Worm (Caenorhabditis elegans) whole organism, young adult: ENCODE measurements around the gene cwp-3.

Experiments used
- C17E4.6 ChIP-seq: fragments of 200-800 bp; sonication (Bioruptor generic); IDR thresholded peaks from 2 replicates; pipeline ENCODE4 v1.3.6; 2022; ENCODE audit warnings: missing genetic modification reagents, missing genetic modification characterization, missing compliant biosample characterization
- F57C9.4 ChIP-seq: sonication (generic microtip); optimal IDR thresholded peaks from 2 replicates; lab custom pipeline; 2017; ENCODE audit warnings: mild to moderate bottlenecking, missing genetic modification characterization, missing compliant biosample characterization
- attf-3 ChIP-seq: fragments of 200-800 bp; sonication (Bioruptor generic); conservative IDR thresholded peaks from 2 replicates; pipeline ENCODE4 v1.3.6; 2022; ENCODE audit warnings: missing genetic modification reagents, missing genetic modification characterization, missing compliant biosample characterization
- dox-1 ChIP-seq: fragments of 200-800 bp; sonication (Bioruptor generic); IDR thresholded peaks from 2 replicates; pipeline ENCODE4 v1.3.6; 2022; ENCODE audit warnings: missing genetic modification reagents, missing genetic modification characterization, missing compliant biosample characterization
- dpff-1 ChIP-seq: sonication (generic microtip); optimal IDR thresholded peaks from 2 replicates; lab custom pipeline; 2017; ENCODE audit warnings: mild to moderate bottlenecking, missing genetic modification characterization, missing compliant biosample characterization
- lin-35 ChIP-seq, 3 experiments: fragments of 150-350 bp in 2 of 3; sonication (generic microtip) in 1 of 3; optimal IDR thresholded peaks; 2 replicates each; lab custom pipeline; 2014 to 2018; ENCODE audit warnings: missing biosample characterization in 3 of 3, missing genetic modification characterization in 3 of 3, missing genetic modification reagents in 3 of 3
- lsy-27 ChIP-seq: sonication (generic microtip); optimal IDR thresholded peaks from 2 replicates; lab custom pipeline; 2017; ENCODE audit warnings: missing genetic modification characterization, mild to moderate bottlenecking, missing compliant biosample characterization, antibody characterized with exemption, missing genotype, borderline replicate concordance; ENCODE audit not compliant: insufficient read depth
- nhr-90 ChIP-seq: sonication (generic microtip); optimal IDR thresholded peaks from 2 replicates; lab custom pipeline; 2016; ENCODE audit warnings: missing genotype, mild to moderate bottlenecking, missing genetic modification characterization, missing compliant biosample characterization
- snpc-4 ChIP-seq, 5 experiments: fragments of 150-350 bp in 1 of 5; sonication (generic microtip) in 4 of 5; optimal IDR thresholded peaks; 2 replicates each; lab custom pipeline; 2014 to 2018; ENCODE audit warnings: missing genetic modification characterization in 5 of 5, missing biosample characterization in 3 of 5, antibody characterized with exemption in 2 of 5, mild to moderate bottlenecking in 2 of 5, missing compliant biosample characterization in 2 of 5, missing genotype in 2 of 5, moderate library complexity in 2 of 5, missing genetic modification reagents in 1 of 5
- unc-62 ChIP-seq: fragments of 150-350 bp; optimal IDR thresholded peaks from 2 replicates; lab custom pipeline; 2014; ENCODE audit warnings: missing biosample characterization, missing genetic modification reagents, missing genetic modification characterization
- ztf-3 ChIP-seq: fragments of 200-800 bp; sonication (Bioruptor generic); optimal IDR thresholded peaks from 2 replicates; lab custom pipeline; 2018; ENCODE audit warnings: mild to moderate bottlenecking, missing genetic modification characterization, missing compliant biosample characterization

ce11 chrV:4890781-4891180 is 48.1 kb downstream of the cwp-3 start:
- no peak for TF ChIP-seq attf-3 (GFP tag; lab: Robert Waterston, UW)
- TF ChIP-seq lsy-27 = no peak
- TF ChIP-seq snpc-4 (GFP tag; optimal IDR thresholded peaks at IDR 0.05; lab: Kevin White, UChicago) = no peak
- no peak for TF ChIP-seq snpc-4 (tag; optimal IDR thresholded peaks at IDR 0.05; lab: Kevin White, UChicago)
- TF ChIP-seq unc-62 (GFP tag; lab: Kevin White, UChicago) = no peak
- no peak for TF ChIP-seq nhr-90
- TF ChIP-seq F57C9.4 (tag; lab: Kevin White, UChicago) = no peak
- TF ChIP-seq lin-35 (GFP tag; optimal IDR thresholded peaks at IDR 0.05; lab: Kevin White, UChicago) = no peak
- TF ChIP-seq C17E4.6 (GFP tag; lab: Robert Waterston, UW) = no peak
- TF ChIP-seq dox-1 (GFP tag; lab: Robert Waterston, UW) = no peak
- TF ChIP-seq ztf-3 (GFP tag; lab: Kevin White, UChicago) = no peak
- no peak for TF ChIP-seq dpff-1 (tag; lab: Kevin White, UChicago)
